Fruit fly (Drosophila melanogaster) whole organism, embryonic: ENCODE data around the gene CG1572.
A peak's percentile ranks its signal among the peaks of the same experiment; 100 is the strongest.

Source experiments
- Adf1 ChIP-seq: fragments of 200-800 bp; sonication (Bioruptor generic); IDR thresholded peaks from 2 replicates; pipeline ENCODE4 v1.3.6; 2022; ENCODE audit warnings: missing biosample characterization, missing genetic modification characterization
- Atf-2 ChIP-seq: fragments of 200-800 bp; sonication (Bioruptor generic); optimal IDR thresholded peaks from 2 replicates; lab custom pipeline; 2016; ENCODE audit warnings: missing biosample characterization, missing genetic modification characterization
- Atf6 ChIP-seq: fragments of 200-800 bp; sonication (Bioruptor generic); IDR thresholded peaks from 2 replicates; pipeline ENCODE4 v1.3.6; 2022; ENCODE audit warnings: missing biosample characterization, missing genetic modification characterization
- CG1024 ChIP-seq: fragments of 200-800 bp; sonication (Bioruptor generic); IDR thresholded peaks from 2 replicates; pipeline ENCODE4 v1.3.6; 2022; ENCODE audit warnings: missing biosample characterization, missing genetic modification characterization
- CG11560 ChIP-seq: fragments of 200-800 bp; sonication (Bioruptor generic); IDR thresholded peaks from 3 replicates; pipeline ENCODE4 v1.3.6; 2022; ENCODE audit warnings: missing biosample characterization, missing genetic modification characterization
- CG11696 ChIP-seq: fragments of 200-800 bp; sonication (Bioruptor generic); IDR thresholded peaks from 2 replicates; pipeline ENCODE4 v1.3.6; 2022; ENCODE audit warnings: missing biosample characterization, missing genetic modification characterization
- CG14050 ChIP-seq: fragments of 200-800 bp; sonication (Bioruptor generic); IDR thresholded peaks from 3 replicates; pipeline ENCODE4 v1.3.6; 2022; ENCODE audit warnings: missing biosample characterization, missing genetic modification characterization
- CG14667 ChIP-seq: fragments of 200-800 bp; sonication (Bioruptor generic); IDR thresholded peaks from 2 replicates; pipeline ENCODE4 v1.3.6; 2022; ENCODE audit warnings: missing biosample characterization, missing genetic modification characterization
- CG17802 ChIP-seq: fragments of 200-800 bp; sonication (Bioruptor generic); optimal IDR thresholded peaks from 2 replicates; lab custom pipeline; 2018; ENCODE audit warnings: missing biosample characterization, mild to moderate bottlenecking, missing genetic modification characterization, moderate library complexity
- CG1832 ChIP-seq: fragments of 200-800 bp; sonication (Bioruptor generic); optimal IDR thresholded peaks from 2 replicates; lab custom pipeline; 2017; ENCODE audit warnings: missing biosample characterization, mild to moderate bottlenecking, missing genetic modification characterization, inconsistent platforms
- CG34224 ChIP-seq: fragments of 200-800 bp; sonication (Bioruptor generic); IDR thresholded peaks from 3 replicates; pipeline ENCODE4 v1.3.6; 2022; ENCODE audit warnings: missing biosample characterization, missing genetic modification characterization; ENCODE audit not compliant: partially characterized antibody
- CG34376 ChIP-seq: fragments of 200-800 bp; sonication (Bioruptor generic); optimal IDR thresholded peaks from 2 replicates; lab custom pipeline; 2018; ENCODE audit warnings: missing biosample characterization, mild to moderate bottlenecking, missing genetic modification characterization
- CG4282 ChIP-seq: fragments of 200-800 bp; sonication (Bioruptor generic); optimal IDR thresholded peaks from 2 replicates; lab custom pipeline; 2016; ENCODE audit warnings: missing biosample characterization, missing genetic modification characterization
- CG6683 ChIP-seq: fragments of 200-800 bp; sonication (Bioruptor generic); optimal IDR thresholded peaks from 2 replicates; lab custom pipeline; 2017; ENCODE audit warnings: missing biosample characterization, mild to moderate bottlenecking, missing genetic modification characterization, missing genetic modification reagents
- CG7372 ChIP-seq: fragments of 200-800 bp; sonication (Bioruptor generic); IDR thresholded peaks from 2 replicates; pipeline ENCODE4 v1.3.6; 2022; ENCODE audit warnings: missing biosample characterization, missing genetic modification characterization
- CG7839 ChIP-seq: fragments of 200-800 bp; sonication (Bioruptor generic); optimal IDR thresholded peaks from 3 replicates; lab custom pipeline; 2018; ENCODE audit warnings: missing biosample characterization, mild to moderate bottlenecking, missing genetic modification characterization, moderate library complexity
- CG7928 ChIP-seq: fragments of 200-800 bp; sonication (Bioruptor generic); optimal IDR thresholded peaks from 2 replicates; lab custom pipeline; 2017; ENCODE audit warnings: missing biosample characterization, mild to moderate bottlenecking, missing genetic modification characterization
- CG8944 ChIP-seq: fragments of 200-800 bp; sonication (Bioruptor generic); optimal IDR thresholded peaks from 3 replicates; lab custom pipeline; 2016; ENCODE audit warnings: missing biosample characterization, missing genetic modification characterization
- CG9932 ChIP-seq: fragments of 200-800 bp; sonication (Bioruptor generic); IDR thresholded peaks from 2 replicates; pipeline ENCODE4 v1.3.6; 2022; ENCODE audit warnings: missing biosample characterization, missing genetic modification characterization
- Doc3 ChIP-seq: fragments of 200-800 bp; sonication (Bioruptor generic); IDR thresholded peaks from 3 replicates; pipeline ENCODE4 v1.3.6; 2022; ENCODE audit warnings: missing biosample characterization, missing genetic modification characterization; ENCODE audit not compliant: partially characterized antibody
- Hsf ChIP-seq: fragments of 200-800 bp; sonication (Bioruptor generic); optimal IDR thresholded peaks from 3 replicates; lab custom pipeline; 2016; ENCODE audit warnings: missing biosample characterization, missing genetic modification characterization
- Oli ChIP-seq: fragments of 200-800 bp; sonication (Bioruptor generic); optimal IDR thresholded peaks from 2 replicates; lab custom pipeline; 2018; ENCODE audit warnings: missing biosample characterization, mild to moderate bottlenecking, missing genetic modification characterization, moderate library complexity
- Sry-β ChIP-seq: fragments of 200-800 bp; sonication (Bioruptor generic); optimal IDR thresholded peaks from 2 replicates; lab custom pipeline; 2018; ENCODE audit warnings: missing biosample characterization, mild to moderate bottlenecking, missing genetic modification characterization, moderate library complexity
- Stat92E ChIP-seq, 3 experiments: fragments of >200 bp in 2 of 3; fragments of 200-800 bp in 1 of 3; sonication (Bioruptor generic) in 1 of 3; optimal IDR thresholded peaks; 2 replicates each; lab custom pipeline; 2017 to 2019; ENCODE audit warnings: missing biosample characterization in 3 of 3, missing genetic modification characterization in 3 of 3, mild to moderate bottlenecking in 1 of 3, moderate library complexity in 1 of 3
- ato ChIP-seq: fragments of 200-800 bp; sonication (Bioruptor generic); IDR thresholded peaks from 2 replicates; pipeline ENCODE4 v1.3.6; 2022; ENCODE audit warnings: missing biosample characterization, missing genetic modification characterization; ENCODE audit not compliant: partially characterized antibody
- bcd ChIP-seq: fragments of 200-800 bp; sonication (Bioruptor generic); optimal IDR thresholded peaks from 2 replicates; lab custom pipeline; 2017; ENCODE audit warnings: missing biosample characterization, mild to moderate bottlenecking, missing genetic modification characterization
- br ChIP-seq: fragments of >200 bp; optimal IDR thresholded peaks from 2 replicates; lab custom pipeline; 2017
- cato ChIP-seq: fragments of 200-800 bp; sonication (Bioruptor generic); optimal IDR thresholded peaks from 2 replicates; lab custom pipeline; 2016; ENCODE audit warnings: missing biosample characterization, missing genetic modification characterization, borderline replicate concordance
- crol ChIP-seq: fragments of 200-800 bp; sonication (Bioruptor generic); IDR thresholded peaks from 2 replicates; pipeline ENCODE4 v1.3.6; 2022; ENCODE audit warnings: missing biosample characterization, missing genetic modification characterization
- dm ChIP-seq: fragments of 200-800 bp; sonication (Bioruptor generic); optimal IDR thresholded peaks from 3 replicates; lab custom pipeline; 2016; ENCODE audit warnings: missing biosample characterization, missing genetic modification characterization
- ewg ChIP-seq: fragments of 200-800 bp; sonication (Bioruptor generic); optimal IDR thresholded peaks from 3 replicates; lab custom pipeline; 2017; ENCODE audit warnings: mild to moderate bottlenecking, missing biosample characterization, missing genetic modification reagents, missing genetic modification characterization
- fd102C ChIP-seq: fragments of 200-800 bp; sonication (Bioruptor generic); optimal IDR thresholded peaks from 2 replicates; lab custom pipeline; 2018; ENCODE audit warnings: missing biosample characterization, mild to moderate bottlenecking, missing genetic modification characterization, moderate library complexity
- fd96Cb ChIP-seq: fragments of 200-800 bp; sonication (Bioruptor generic); optimal IDR thresholded peaks from 2 replicates; lab custom pipeline; 2018; ENCODE audit warnings: missing biosample characterization, mild to moderate bottlenecking, missing genetic modification characterization, moderate library complexity
- ftz-f1 ChIP-seq: fragments of 200-800 bp; sonication (Bioruptor generic); optimal IDR thresholded peaks from 2 replicates; lab custom pipeline; 2016; ENCODE audit warnings: missing biosample characterization, missing genetic modification characterization
- gcm2 ChIP-seq: fragments of 200-800 bp; sonication (Bioruptor generic); optimal IDR thresholded peaks from 2 replicates; lab custom pipeline; 2016; ENCODE audit warnings: missing biosample characterization, missing genetic modification characterization
- gt ChIP-seq: fragments of 200-800 bp; sonication (Bioruptor generic); IDR thresholded peaks from 2 replicates; pipeline ENCODE4 v1.3.6; 2022; ENCODE audit warnings: missing biosample characterization, missing genetic modification characterization
- kni ChIP-seq: fragments of 200-800 bp; sonication (Bioruptor generic); optimal IDR thresholded peaks from 3 replicates; lab custom pipeline; 2017; ENCODE audit warnings: mild to moderate bottlenecking, missing biosample characterization, missing genetic modification reagents, missing genetic modification characterization
- nmo ChIP-seq: fragments of 200-800 bp; sonication (Bioruptor generic); optimal IDR thresholded peaks from 2 replicates; lab custom pipeline; 2018; ENCODE audit warnings: missing biosample characterization, mild to moderate bottlenecking, missing genetic modification characterization, moderate library complexity
- onecut ChIP-seq: fragments of 200-800 bp; sonication (Bioruptor generic); IDR thresholded peaks from 2 replicates; pipeline ENCODE4 v1.3.6; 2022; ENCODE audit warnings: missing biosample characterization, missing genetic modification characterization
- pho ChIP-seq: fragments of 200-800 bp; sonication (Bioruptor generic); optimal IDR thresholded peaks from 2 replicates; lab custom pipeline; 2016; ENCODE audit warnings: missing biosample characterization, missing genetic modification characterization
- prd ChIP-seq, 3 experiments: fragments of >200 bp in 2 of 3; fragments of 200-800 bp in 1 of 3; sonication (Bioruptor generic) in 1 of 3; optimal IDR thresholded peaks in 2 of 3; IDR thresholded peaks in 1 of 3; 2 replicates in 2 of 3; 3 replicates in 1 of 3; pipeline versions ENCODE4 v1.3.6 to Lab custom; 2017 to 2022; ENCODE audit warnings: missing biosample characterization in 1 of 3, missing genetic modification characterization in 1 of 3
- pzg ChIP-seq: fragments of 200-800 bp; sonication (Bioruptor generic); optimal IDR thresholded peaks from 3 replicates; lab custom pipeline; 2018; ENCODE audit warnings: missing biosample characterization, mild to moderate bottlenecking, missing genetic modification characterization, moderate library complexity
- salm ChIP-seq: fragments of 200-800 bp; sonication (Bioruptor generic); optimal IDR thresholded peaks from 2 replicates; lab custom pipeline; 2018; ENCODE audit warnings: missing biosample characterization, mild to moderate bottlenecking, missing genetic modification characterization
- seq ChIP-seq: fragments of 200-800 bp; sonication (Bioruptor generic); IDR thresholded peaks from 2 replicates; pipeline ENCODE4 v1.3.6; 2022; ENCODE audit warnings: missing biosample characterization, missing genetic modification characterization
- tna ChIP-seq: fragments of 200-800 bp; sonication (Bioruptor generic); IDR thresholded peaks from 2 replicates; pipeline ENCODE4 v1.3.6; 2022; ENCODE audit warnings: missing biosample characterization, missing genetic modification characterization; ENCODE audit not compliant: partially characterized antibody
- toy ChIP-seq: fragments of 200-800 bp; sonication (Bioruptor generic); IDR thresholded peaks from 2 replicates; pipeline ENCODE4 v1.3.6; 2022; ENCODE audit warnings: missing biosample characterization, missing genetic modification characterization
- usp ChIP-seq: fragments of >200 bp; optimal IDR thresholded peaks from 2 replicates; lab custom pipeline; 2017; ENCODE audit warnings: missing biosample characterization, missing genetic modification characterization

Gene CG1572

DNA sequence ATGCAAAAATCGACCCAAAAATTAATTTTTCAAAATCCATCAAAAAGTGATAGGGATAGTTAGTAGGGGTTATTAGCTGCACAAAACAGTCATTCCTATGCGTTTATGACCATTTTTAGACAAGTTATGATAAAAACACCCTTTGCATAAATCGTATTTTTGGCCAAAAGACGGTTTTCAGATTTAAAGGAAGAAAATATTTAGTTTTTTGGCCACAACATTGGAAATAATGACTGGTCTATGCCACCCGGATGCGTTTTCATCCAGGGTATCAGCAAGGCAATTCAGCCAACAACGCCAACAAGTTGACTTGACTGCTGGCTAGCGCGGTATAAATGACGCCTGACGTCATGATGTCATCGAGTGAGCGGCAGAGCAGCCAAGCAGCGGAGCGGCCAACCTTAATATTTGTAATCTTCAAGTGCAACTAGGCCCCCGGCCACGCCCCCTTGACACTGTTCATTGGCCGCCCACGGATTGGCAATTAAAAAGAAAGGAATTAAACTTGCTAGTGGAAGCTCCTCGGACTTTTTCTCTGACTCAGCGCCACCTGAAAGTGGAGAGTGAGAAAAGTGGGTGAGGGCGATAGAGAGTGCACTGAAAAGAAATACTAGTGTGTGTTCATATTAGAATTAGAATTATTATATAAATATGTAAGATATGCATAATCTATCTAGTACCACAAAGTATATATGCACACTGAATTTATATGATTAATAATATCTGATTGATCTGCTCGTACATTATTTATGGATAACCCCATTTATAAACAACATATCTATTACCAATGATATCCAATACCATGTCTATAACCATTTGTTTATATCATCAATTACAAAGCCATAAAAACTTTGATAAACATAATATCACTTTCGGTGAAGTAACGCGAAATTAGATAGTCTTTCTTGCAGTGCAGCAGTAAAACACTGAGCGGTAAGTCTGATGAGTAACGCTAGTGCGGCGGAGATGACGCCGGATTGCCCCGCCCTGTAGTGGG lies 1.6 kb upstream of the CG1572 start (continued):
- no peak for TF ChIP-seq CG4282
- TF ChIP-seq tna (GFP tag; lab: Robert Waterston, UW), result no peak
- no peak for TF ChIP-seq crol (GFP tag; lab: Robert Waterston, UW)
- TF ChIP-seq CG7839 (tag; lab: Kevin White, UChicago), result peak; percentile 93
- peak; percentile 48; the same call in 2 of the 3 replicates for TF ChIP-seq CG14050 (GFP tag; lab: Robert Waterston, UW)
- TF ChIP-seq CG6683, result peak; percentile 80
- peak; percentile 68 for TF ChIP-seq CG9932 (GFP tag; lab: Robert Waterston, UW)
- TF ChIP-seq ftz-f1, result no peak
- TF ChIP-seq usp (GFP tag; lab: Kevin White, UChicago), result no peak
- peak; percentile 26 for TF ChIP-seq pho
- peak; percentile 90 for TF ChIP-seq Oli (tag; lab: Kevin White, UChicago)
- TF ChIP-seq nmo, result peak; percentile 93
- peak; percentile 84 for TF ChIP-seq bcd (GFP tag; lab: Kevin White, UChicago)
- peak; percentile 52 for TF ChIP-seq cato
- TF ChIP-seq CG11560 (tag; lab: Robert Waterston, UW), result 0 out of 3 replicates have a peak, but pooled peaks have one; percentile 29
- no peak for TF ChIP-seq CG17802 (tag; lab: Kevin White, UChicago)
- no peak for TF ChIP-seq Atf-2 (GFP tag; lab: Kevin White, UChicago)
- TF ChIP-seq Sry-β, result no peak
- TF ChIP-seq fd96Cb (tag; lab: Kevin White, UChicago), result peak; percentile 83
- peak; percentile 32 for TF ChIP-seq onecut
- TF ChIP-seq CG14667 (GFP tag; lab: Robert Waterston, UW), result peak; percentile 54
- peak; percentile 77 for TF ChIP-seq salm
- TF ChIP-seq Hsf (GFP tag; lab: Kevin White, UChicago), result peak; percentile 41
- TF ChIP-seq pzg (GFP tag; lab: Kevin White, UChicago), result no peak
- no peak for TF ChIP-seq fd102C (GFP tag; lab: Kevin White, UChicago)
- no peak for TF ChIP-seq CG1024 (GFP tag; lab: Robert Waterston, UW)
- peak; percentile 58 for TF ChIP-seq kni (GFP tag; lab: Kevin White, UChicago)
- peak; percentile 20 for TF ChIP-seq CG7928 (GFP tag; lab: Kevin White, UChicago)
- no peak for TF ChIP-seq CG1832 (GFP tag; lab: Kevin White, UChicago)
- peak; percentile 81 for TF ChIP-seq Atf6 (GFP tag; lab: Robert Waterston, UW)
- TF ChIP-seq ewg (GFP tag; lab: Kevin White, UChicago), result peak; percentile 65
- no peak for TF ChIP-seq gcm2
- TF ChIP-seq CG11696 (GFP tag; lab: Robert Waterston, UW), result peak; percentile 76
- TF ChIP-seq seq (GFP tag; lab: Robert Waterston, UW), result no peak
- TF ChIP-seq Adf1, result peak; percentile 71
- peak; percentile 74 for TF ChIP-seq CG34376 (GFP tag; lab: Kevin White, UChicago)
- no peak for TF ChIP-seq br (lab: Kevin White, UChicago)
- TF ChIP-seq CG7372 (GFP tag; lab: Robert Waterston, UW), result peak; percentile 42
- 0 out of 2 replicates have a peak, but pooled peaks have one; percentile 21 for TF ChIP-seq toy (GFP tag; lab: Robert Waterston, UW)
- no peak for TF ChIP-seq CG34224 (GFP tag; lab: Robert Waterston, UW)
- no peak for TF ChIP-seq ato (GFP tag; lab: Robert Waterston, UW)
- no peak for TF ChIP-seq prd (optimal IDR thresholded peaks at IDR 0.05; lab: Kevin White, UChicago)
- TF ChIP-seq prd (GFP tag; IDR thresholded peaks at IDR 0.05; lab: Robert Waterston, UW), result peak; percentile 64; the same call in 2 of the 3 replicates
- TF ChIP-seq CG8944 (GFP tag; lab: Kevin White, UChicago), result peak; percentile 36
- no peak for TF ChIP-seq Doc3
- TF ChIP-seq dm (GFP tag; lab: Kevin White, UChicago), result peak; percentile 5
- 0 out of 2 replicates have a peak, but pooled peaks have one; percentile 26 for TF ChIP-seq gt (GFP tag; lab: Robert Waterston, UW)
- TF ChIP-seq Stat92E (GFP tag; optimal IDR thresholded peaks at IDR 0.05; lab: Kevin White, UChicago), result no peak
